Fruit fly (Drosophila melanogaster): Measurements from ENCODE around the gene fon.

Gene fon

DNA sequence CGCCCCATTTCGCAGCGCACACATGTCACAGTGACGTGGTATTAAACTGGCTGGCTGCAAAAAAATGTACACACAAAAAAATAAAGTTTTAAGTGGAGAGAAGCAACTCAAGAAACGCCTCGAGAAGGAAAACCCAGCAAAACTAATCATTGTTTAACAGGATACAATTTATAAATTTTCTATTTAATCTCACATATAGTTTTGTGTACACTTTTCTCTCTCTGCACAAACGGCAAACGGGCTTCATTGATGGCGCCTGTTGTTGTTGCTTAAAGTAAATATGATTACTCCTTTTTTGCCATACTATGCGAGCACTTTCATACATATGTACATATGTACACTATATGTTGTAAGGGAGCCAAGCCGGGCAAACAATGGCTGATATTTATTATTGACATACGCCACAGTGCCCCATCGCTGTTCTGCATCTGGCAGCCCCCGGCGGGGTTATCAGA, 28.0 kb downstream of the fon start (continued):
- TF ChIP-seq zfh1 (GFP tag; IDR thresholded peaks at IDR 0.05), result peak; percentile 61
- no peak for TF ChIP-seq aop (GFP tag; IDR thresholded peaks at IDR 0.05)
- no peak for TF ChIP-seq CG34376 (GFP tag; optimal IDR thresholded peaks at IDR 0.05)
- TF ChIP-seq CG10321 (GFP tag; IDR thresholded peaks at IDR 0.05), result no peak
- no peak for TF ChIP-seq amos (GFP tag; IDR thresholded peaks at IDR 0.05; ENCODE audit: partially characterized antibody)
- no peak for TF ChIP-seq Nf-YA (GFP tag; IDR thresholded peaks at IDR 0.05)
- TF ChIP-seq gcm2 (GFP tag; optimal IDR thresholded peaks at IDR 0.05), result peak; percentile 2
- no peak for TF ChIP-seq zen (tag; optimal IDR thresholded peaks at IDR 0.05)
- no peak for TF ChIP-seq CG15269 (tag; optimal IDR thresholded peaks at IDR 0.05)
- TF ChIP-seq tin (GFP tag; optimal IDR thresholded peaks at IDR 0.05), result peak; percentile 59
- TF ChIP-seq CG8290 (GFP tag; optimal IDR thresholded peaks at IDR 0.05), result peak; percentile 10
- TF ChIP-seq CG8290 (tag; optimal IDR thresholded peaks at IDR 0.05), result peak in 1 of 2 experiments; percentile 27
- TF ChIP-seq CG17359 (tag; optimal IDR thresholded peaks at IDR 0.05), result peak; percentile 55
- TF ChIP-seq Bteb2 (GFP tag; optimal IDR thresholded peaks at IDR 0.05), result no peak
- 0 out of 2 replicates have a peak, but pooled peaks have one; percentile 52 for TF ChIP-seq CG10959 (GFP tag; IDR thresholded peaks at IDR 0.05)
- peak; percentile 70 for TF ChIP-seq CG6813 (GFP tag; optimal IDR thresholded peaks at IDR 0.05)
- TF ChIP-seq Optix (GFP tag; IDR thresholded peaks at IDR 0.05), result peak; percentile 49; the same call in 2 of the 3 replicates
- TF ChIP-seq CG9609 (GFP tag; optimal IDR thresholded peaks at IDR 0.05), result peak; percentile 57
- peak; percentile 58 for TF ChIP-seq fd96Cb (tag; optimal IDR thresholded peaks at IDR 0.05)
- TF ChIP-seq ranshi (GFP tag; IDR thresholded peaks at IDR 0.05), result peak; percentile 23; the same call in 1 of the 2 replicates
- TF ChIP-seq scrt (GFP tag; optimal IDR thresholded peaks at IDR 0.05), result no peak
- peak; percentile 24 for TF ChIP-seq Nf-YB (GFP tag; optimal IDR thresholded peaks at IDR 0.05)
- TF ChIP-seq bigmax (GFP tag; optimal IDR thresholded peaks at IDR 0.05), result no peak
- 0 out of 2 replicates have a peak, but pooled peaks have one; percentile 17 for TF ChIP-seq CG4730 (GFP tag; IDR thresholded peaks at IDR 0.05)
- no peak; the same call in 2 of the 3 replicates for TF ChIP-seq croc (GFP tag; conservative IDR thresholded peaks at IDR 0.05)
- TF ChIP-seq Rx (GFP tag; IDR thresholded peaks at IDR 0.05), result peak; percentile 41; the same call in 1 of the 2 replicates
- TF ChIP-seq salm (tag; optimal IDR thresholded peaks at IDR 0.05), result no peak
- no peak for TF ChIP-seq dati (GFP tag; IDR thresholded peaks at IDR 0.05)
- no peak for TF ChIP-seq ham (GFP tag; IDR thresholded peaks at IDR 0.05)
- no peak for TF ChIP-seq luna (GFP tag; optimal IDR thresholded peaks at IDR 0.05)
- TF ChIP-seq CG18476 (GFP tag; optimal IDR thresholded peaks at IDR 0.05), result peak; percentile 28
- TF ChIP-seq fru (optimal IDR thresholded peaks at IDR 0.05), result no peak
- no peak for TF ChIP-seq tll (GFP tag; optimal IDR thresholded peaks at IDR 0.05)
- no peak for TF ChIP-seq emc (GFP tag; optimal IDR thresholded peaks at IDR 0.05)
- TF ChIP-seq Oaz (GFP tag; IDR thresholded peaks at IDR 0.05), result no peak
- peak; percentile 14 for TF ChIP-seq CG17802 (tag; optimal IDR thresholded peaks at IDR 0.05)
- TF ChIP-seq cato (GFP tag; optimal IDR thresholded peaks at IDR 0.05; ENCODE audit: borderline replicate concordance), result no peak
- no peak for TF ChIP-seq CG10543 (GFP tag; optimal IDR thresholded peaks at IDR 0.05)
- peak; percentile 89 for TF ChIP-seq Med (GFP tag)
- TF ChIP-seq Asciz (GFP tag; optimal IDR thresholded peaks at IDR 0.05), result peak; percentile 53
- TF ChIP-seq Sry-β (GFP tag; optimal IDR thresholded peaks at IDR 0.05), result peak; percentile 19
- TF ChIP-seq sr (GFP tag; IDR thresholded peaks at IDR 0.05), result no peak
- peak; percentile 2 for TF ChIP-seq CrebB (tag; optimal IDR thresholded peaks at IDR 0.05)
- 0 out of 3 replicates have a peak, but pooled peaks have one; percentile 38 for TF ChIP-seq gce (GFP tag; IDR thresholded peaks at IDR 0.05)
- TF ChIP-seq CG18619 (GFP tag; optimal IDR thresholded peaks at IDR 0.05), result peak; percentile 30
- peak; percentile 66 for TF ChIP-seq fd102C (GFP tag; optimal IDR thresholded peaks at IDR 0.05)
- peak; percentile 64 for TF ChIP-seq PHDP (tag; optimal IDR thresholded peaks at IDR 0.05)
- no peak for TF ChIP-seq Rfx (GFP tag; IDR thresholded peaks at IDR 0.05)
- TF ChIP-seq CG4820 (GFP tag; optimal IDR thresholded peaks at IDR 0.05), result peak; percentile 61
- peak; percentile 74 for TF ChIP-seq CG3407 (GFP tag; optimal IDR thresholded peaks at IDR 0.05)
- no peak for TF ChIP-seq CG42726 (GFP tag; IDR thresholded peaks at IDR 0.05; ENCODE audit: partially characterized antibody)
